Comparison of ENCODE assay signal across 2 worm cellular contexts in the genomic region with DNA sequence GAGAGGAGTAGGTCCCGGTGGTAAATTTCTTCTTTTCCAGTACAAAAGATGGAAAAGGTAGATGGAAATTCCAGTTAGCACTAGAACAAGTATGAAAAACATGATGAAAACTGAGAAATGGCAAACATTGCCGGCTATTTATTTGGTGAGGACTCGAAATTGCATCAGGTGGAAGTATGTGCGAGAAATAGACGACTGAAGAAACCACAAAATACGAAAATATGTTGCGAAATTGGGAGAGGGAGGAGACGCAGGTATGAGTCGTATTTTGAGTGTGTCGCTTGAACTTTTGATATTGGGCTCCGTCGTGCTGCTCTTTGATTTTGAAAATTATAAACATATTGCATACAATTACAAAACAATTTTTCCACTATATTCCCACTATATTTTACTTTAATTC.
TF ChIP-seq lines count a peak whose summit lies in the region.

TSS of gene cyp-33C8 (minus strand) at position 200 of the 400 bp plus-strand sequence.

TF ChIP-seq in whole organism, L1 larva, 84 proteins besides CTCF, POLR2A, EP300 and RAD21 (continued from another document):
- TF ChIP-seq dpl-1 (GFP tag; optimal IDR thresholded peaks at IDR 0.05; lab: Kevin White, UChicago) (peak in 2 of 3 experiments; percentile 9 to 21), irx-1 (tag; optimal IDR thresholded peaks at IDR 0.05; lab: Kevin White, UChicago) (no peak), nhr-20 (tag; optimal IDR thresholded peaks at IDR 0.05; lab: Kevin White, UChicago) (peak; percentile 53), isw-1 (GFP tag; IDR thresholded peaks at IDR 0.05; lab: Robert Waterston, UW) (0 out of 2 replicates have a peak, but pooled peaks have one; percentile 6), nhr-76 (tag; optimal IDR thresholded peaks at IDR 0.05; lab: Kevin White, UChicago) (no peak), aly-2 (tag; optimal IDR thresholded peaks at IDR 0.05; lab: Kevin White, UChicago) (no peak), nhr-85 (tag; lab: Kevin White, UChicago) (peak; percentile 22), elt-3 (tag; optimal IDR thresholded peaks at IDR 0.05; lab: Kevin White, UChicago) (no peak), snpc-4 (tag; optimal IDR thresholded peaks at IDR 0.05; lab: Kevin White, UChicago) (no peak), fkh-8 (tag; optimal IDR thresholded peaks at IDR 0.05; lab: Kevin White, UChicago) (peak; percentile 41), rnt-1 (tag; optimal IDR thresholded peaks at IDR 0.05; lab: Kevin White, UChicago) (peak; percentile 89), lin-14 (GFP tag; optimal IDR thresholded peaks at IDR 0.05; lab: Kevin White, UChicago) (peak; percentile 66), zip-4 (GFP tag; optimal IDR thresholded peaks at IDR 0.05; lab: Kevin White, UChicago) (peak; percentile 59), ceh-8 (GFP tag; optimal IDR thresholded peaks at IDR 0.05; lab: Kevin White, UChicago) (no peak), lir-3 (tag; optimal IDR thresholded peaks at IDR 0.05; lab: Kevin White, UChicago; ENCODE audit: poor library complexity) (no peak), lin-35 (GFP tag; optimal IDR thresholded peaks at IDR 0.05; lab: Kevin White, UChicago) (peak in 1 of 2 experiments; percentile 43), blmp-1 (tag; optimal IDR thresholded peaks at IDR 0.05; lab: Kevin White, UChicago) (no peak)

TF ChIP-seq in whole organism, L4 larva, 104 proteins besides CTCF, POLR2A, EP300 and RAD21 (continued from another document):
- peak; percentile 8 for TF ChIP-seq pqm-1 (tag; optimal IDR thresholded peaks at IDR 0.05; lab: Kevin White, UChicago)
- TF ChIP-seq ztf-7 (tag; optimal IDR thresholded peaks at IDR 0.05; lab: Kevin White, UChicago): no peak
- TF ChIP-seq nhr-111 (GFP tag; optimal IDR thresholded peaks at IDR 0.05; lab: Kevin White, UChicago): no peak
- no peak for TF ChIP-seq nhr-6 (tag; optimal IDR thresholded peaks at IDR 0.05; lab: Kevin White, UChicago)
- TF ChIP-seq duxl-1 (tag; optimal IDR thresholded peaks at IDR 0.05; lab: Kevin White, UChicago; ENCODE audit: poor library complexity): no peak
- peak; percentile 23 for TF ChIP-seq mes-2 (tag; optimal IDR thresholded peaks at IDR 0.05; lab: Kevin White, UChicago; ENCODE audit: poor library complexity, severe bottlenecking)
- TF ChIP-seq dmd-6 (GFP tag; IDR thresholded peaks at IDR 0.05; lab: Robert Waterston, UW): peak; percentile 49
